Worm (Caenorhabditis elegans) whole organism, young adult: ENCODE data around the gene far-4.

ENCODE experiments used
- B0261.1 ChIP-seq: sonication (generic microtip); optimal IDR thresholded peaks from 2 replicates; lab custom pipeline; 2016; ENCODE audit warnings: mild to moderate bottlenecking, missing genetic modification characterization, moderate library complexity, missing compliant biosample characterization
- F10E7.11 ChIP-seq: sonication (generic microtip); optimal IDR thresholded peaks from 2 replicates; lab custom pipeline; 2017; ENCODE audit warnings: mild to moderate bottlenecking, missing genetic modification characterization, moderate library complexity, missing compliant biosample characterization
- F37B4.10 ChIP-seq: fragments of 200-800 bp; sonication (Bioruptor generic); IDR thresholded peaks from 2 replicates; pipeline ENCODE4 v1.3.6; 2022; ENCODE audit warnings: missing genetic modification characterization, missing compliant biosample characterization
- K12H6.12 ChIP-seq: fragments of 200-800 bp; sonication (Bioruptor generic); optimal IDR thresholded peaks from 2 replicates; lab custom pipeline; 2018; ENCODE audit warnings: mild to moderate bottlenecking, missing genetic modification characterization, missing compliant biosample characterization
- T26A5.8 ChIP-seq: sonication (generic microtip); optimal IDR thresholded peaks from 2 replicates; lab custom pipeline; 2016; ENCODE audit warnings: missing genetic modification characterization, missing compliant biosample characterization
- akir-1 ChIP-seq: fragments of 200-800 bp; sonication (Bioruptor generic); optimal IDR thresholded peaks from 2 replicates; lab custom pipeline; 2018; ENCODE audit warnings: mild to moderate bottlenecking, missing genetic modification characterization, moderate library complexity, missing compliant biosample characterization
- ama-1 ChIP-seq, 3 experiments: fragments of 150-350 bp in 1 of 3; sonication (generic microtip) in 2 of 3; optimal IDR thresholded peaks; 2 replicates each; lab custom pipeline; 2014 to 2018; ENCODE audit warnings: missing biosample characterization in 2 of 3, missing genetic modification characterization in 2 of 3, missing genetic modification reagents in 2 of 3
- aptf-3 ChIP-seq: fragments of 200-800 bp; sonication (Bioruptor generic); IDR thresholded peaks from 2 replicates; pipeline ENCODE4 v1.3.6; 2022; ENCODE audit warnings: missing genetic modification characterization, missing compliant biosample characterization
- atf-7 ChIP-seq: sonication (generic microtip); optimal IDR thresholded peaks from 2 replicates; lab custom pipeline; 2017; ENCODE audit warnings: mild to moderate bottlenecking, missing genetic modification characterization, missing compliant biosample characterization
- attf-3 ChIP-seq: fragments of 200-800 bp; sonication (Bioruptor generic); conservative IDR thresholded peaks from 2 replicates; pipeline ENCODE4 v1.3.6; 2022; ENCODE audit warnings: missing genetic modification reagents, missing genetic modification characterization, missing compliant biosample characterization
- bed-1 ChIP-seq: fragments of 200-800 bp; sonication (Bioruptor generic); IDR thresholded peaks from 2 replicates; pipeline ENCODE4 v1.3.6; 2022; ENCODE audit warnings: missing genetic modification reagents, missing genetic modification characterization, missing compliant biosample characterization
- cebp-1 ChIP-seq, 2 experiments: fragments of 200-800 bp in 1 of 2; sonication (Bioruptor generic) in 1 of 2; sonication (generic microtip) in 1 of 2; IDR thresholded peaks in 1 of 2; optimal IDR thresholded peaks in 1 of 2; 2 replicates each; pipeline versions ENCODE4 v1.3.6 to Lab custom; 2017 to 2022; ENCODE audit warnings: missing compliant biosample characterization in 2 of 2, missing genetic modification characterization in 2 of 2, mild to moderate bottlenecking in 1 of 2, missing genetic modification reagents in 1 of 2, moderate library complexity in 1 of 2
- cebp-2 ChIP-seq: fragments of 200-800 bp; sonication (Bioruptor generic); IDR thresholded peaks from 2 replicates; pipeline ENCODE4 v1.3.6; 2022; ENCODE audit warnings: missing genetic modification characterization, missing compliant biosample characterization
- ceh-40 ChIP-seq: fragments of 200-800 bp; sonication (Bioruptor generic); IDR thresholded peaks from 2 replicates; pipeline ENCODE4 v1.3.6; 2022; ENCODE audit warnings: missing genetic modification characterization, missing compliant biosample characterization
- chd-7 ChIP-seq: sonication (generic microtip); optimal IDR thresholded peaks from 2 replicates; lab custom pipeline; 2016; ENCODE audit warnings: mild to moderate bottlenecking, missing genetic modification characterization, moderate library complexity, missing compliant biosample characterization
- die-1 ChIP-seq: sonication (generic microtip); optimal IDR thresholded peaks from 2 replicates; lab custom pipeline; 2016; ENCODE audit warnings: missing genotype, mild to moderate bottlenecking, missing genetic modification characterization, missing compliant biosample characterization
- dox-1 ChIP-seq: fragments of 200-800 bp; sonication (Bioruptor generic); IDR thresholded peaks from 2 replicates; pipeline ENCODE4 v1.3.6; 2022; ENCODE audit warnings: missing genetic modification reagents, missing genetic modification characterization, missing compliant biosample characterization
- efl-1 ChIP-seq: fragments of 150-350 bp; optimal IDR thresholded peaks from 2 replicates; lab custom pipeline; 2014; ENCODE audit warnings: missing biosample characterization, missing genetic modification reagents, missing genetic modification characterization
- egl-18 ChIP-seq: fragments of 200-800 bp; sonication (Bioruptor generic); IDR thresholded peaks from 2 replicates; pipeline ENCODE4 v1.3.6; 2022; ENCODE audit warnings: missing genetic modification reagents, missing genetic modification characterization, missing compliant biosample characterization
- egl-44 ChIP-seq: fragments of 200-800 bp; sonication (Bioruptor generic); IDR thresholded peaks from 2 replicates; pipeline ENCODE4 v1.3.6; 2022; ENCODE audit warnings: missing genetic modification reagents, missing genetic modification characterization, missing compliant biosample characterization
- ekl-4 ChIP-seq: fragments of 200-800 bp; sonication (Bioruptor generic); IDR thresholded peaks from 2 replicates; pipeline ENCODE4 v1.3.6; 2022; ENCODE audit warnings: missing genetic modification reagents, missing genetic modification characterization, missing compliant biosample characterization
- ets-4 ChIP-seq: fragments of 200-800 bp; sonication (Bioruptor generic); optimal IDR thresholded peaks from 2 replicates; lab custom pipeline; 2018; ENCODE audit warnings: mild to moderate bottlenecking, missing genetic modification characterization, missing compliant biosample characterization
- fkh-3 ChIP-seq: sonication (generic microtip); optimal IDR thresholded peaks from 2 replicates; lab custom pipeline; 2016; ENCODE audit warnings: mild to moderate bottlenecking, missing genetic modification characterization, missing compliant biosample characterization
- hlh-12 ChIP-seq: sonication (generic microtip); optimal IDR thresholded peaks from 2 replicates; lab custom pipeline; 2016; ENCODE audit warnings: missing genetic modification characterization, missing compliant biosample characterization
- hmg-20 ChIP-seq: fragments of 200-800 bp; sonication (Bioruptor generic); IDR thresholded peaks from 2 replicates; pipeline ENCODE4 v1.3.6; 2022; ENCODE audit warnings: missing genetic modification reagents, missing genetic modification characterization, missing compliant biosample characterization
- lag-1 ChIP-seq: fragments of 200-800 bp; sonication (Bioruptor generic); IDR thresholded peaks from 2 replicates; pipeline ENCODE4 v1.3.6; 2022; ENCODE audit warnings: missing genetic modification reagents, missing genetic modification characterization, missing compliant biosample characterization
- lin-26 ChIP-seq: fragments of 200-800 bp; sonication (Bioruptor generic); IDR thresholded peaks from 2 replicates; pipeline ENCODE4 v1.3.6; 2022; ENCODE audit warnings: missing genetic modification reagents, missing genetic modification characterization, missing compliant biosample characterization
- lin-35 ChIP-seq, 3 experiments: fragments of 150-350 bp in 2 of 3; sonication (generic microtip) in 1 of 3; optimal IDR thresholded peaks; 2 replicates each; lab custom pipeline; 2014 to 2018; ENCODE audit warnings: missing biosample characterization in 3 of 3, missing genetic modification characterization in 3 of 3, missing genetic modification reagents in 3 of 3
- lsl-1 ChIP-seq: fragments of 200-800 bp; sonication (Bioruptor generic); optimal IDR thresholded peaks from 2 replicates; lab custom pipeline; 2018; ENCODE audit warnings: mild to moderate bottlenecking, missing genetic modification characterization, moderate library complexity, missing compliant biosample characterization
- madf-10 ChIP-seq: sonication (generic microtip); optimal IDR thresholded peaks from 2 replicates; lab custom pipeline; 2016; ENCODE audit warnings: mild to moderate bottlenecking, missing genetic modification characterization, missing compliant biosample characterization
- madf-3 ChIP-seq: fragments of 200-800 bp; sonication (Bioruptor generic); IDR thresholded peaks from 2 replicates; pipeline ENCODE4 v1.3.6; 2022; ENCODE audit warnings: missing genetic modification reagents, missing genetic modification characterization, missing compliant biosample characterization
- mes-4 ChIP-seq: sonication (generic microtip); optimal IDR thresholded peaks from 2 replicates; lab custom pipeline; 2016; ENCODE audit warnings: missing genotype, missing genetic modification characterization, missing compliant biosample characterization
- nfya-2 ChIP-seq: fragments of 200-800 bp; sonication (Bioruptor generic); IDR thresholded peaks from 2 replicates; pipeline ENCODE4 v1.3.6; 2022; ENCODE audit warnings: missing genetic modification reagents, missing genetic modification characterization, missing compliant biosample characterization
- nhr-27 ChIP-seq: fragments of 200-800 bp; sonication (Bioruptor generic); optimal IDR thresholded peaks from 2 replicates; lab custom pipeline; 2018; ENCODE audit warnings: mild to moderate bottlenecking, missing genetic modification characterization, moderate library complexity, missing compliant biosample characterization
- nhr-80 ChIP-seq: sonication (generic microtip); optimal IDR thresholded peaks from 2 replicates; lab custom pipeline; 2016; ENCODE audit warnings: missing genetic modification characterization, missing compliant biosample characterization
- pha-4 ChIP-seq: fragments of 150-350 bp; sonication (generic microtip); optimal IDR thresholded peaks from 2 replicates; lab custom pipeline; 2014; ENCODE audit warnings: missing biosample characterization, missing genetic modification reagents, missing genetic modification characterization
- sea-2 ChIP-seq: fragments of 200-800 bp; sonication (Bioruptor generic); IDR thresholded peaks from 2 replicates; pipeline ENCODE4 v1.3.6; 2022; ENCODE audit warnings: missing genetic modification characterization, missing compliant biosample characterization
- snpc-3.4 ChIP-seq: sonication (generic microtip); optimal IDR thresholded peaks from 2 replicates; lab custom pipeline; 2017; ENCODE audit warnings: missing genetic modification characterization, mild to moderate bottlenecking, missing compliant biosample characterization, antibody characterized with exemption, moderate library complexity, missing genotype, missing genetic modification reagents
- snpc-4 ChIP-seq, 5 experiments: fragments of 150-350 bp in 1 of 5; sonication (generic microtip) in 4 of 5; optimal IDR thresholded peaks; 2 replicates each; lab custom pipeline; 2014 to 2018; ENCODE audit warnings: missing genetic modification characterization in 5 of 5, missing biosample characterization in 3 of 5, antibody characterized with exemption in 2 of 5, mild to moderate bottlenecking in 2 of 5, missing compliant biosample characterization in 2 of 5, missing genotype in 2 of 5, moderate library complexity in 2 of 5, missing genetic modification reagents in 1 of 5
- unc-62 ChIP-seq: fragments of 150-350 bp; optimal IDR thresholded peaks from 2 replicates; lab custom pipeline; 2014; ENCODE audit warnings: missing biosample characterization, missing genetic modification reagents, missing genetic modification characterization
- zfh-2 ChIP-seq: fragments of 200-800 bp; sonication (Bioruptor generic); conservative IDR thresholded peaks from 2 replicates; pipeline ENCODE4 v1.3.6; 2022; ENCODE audit warnings: missing genetic modification reagents, missing genetic modification characterization, missing compliant biosample characterization
- ztf-6 ChIP-seq: fragments of 200-800 bp; sonication (Bioruptor generic); IDR thresholded peaks from 2 replicates; pipeline ENCODE4 v1.3.6; 2022; ENCODE audit warnings: missing genetic modification reagents, missing genetic modification characterization, missing compliant biosample characterization

far-4 gene

DNA sequence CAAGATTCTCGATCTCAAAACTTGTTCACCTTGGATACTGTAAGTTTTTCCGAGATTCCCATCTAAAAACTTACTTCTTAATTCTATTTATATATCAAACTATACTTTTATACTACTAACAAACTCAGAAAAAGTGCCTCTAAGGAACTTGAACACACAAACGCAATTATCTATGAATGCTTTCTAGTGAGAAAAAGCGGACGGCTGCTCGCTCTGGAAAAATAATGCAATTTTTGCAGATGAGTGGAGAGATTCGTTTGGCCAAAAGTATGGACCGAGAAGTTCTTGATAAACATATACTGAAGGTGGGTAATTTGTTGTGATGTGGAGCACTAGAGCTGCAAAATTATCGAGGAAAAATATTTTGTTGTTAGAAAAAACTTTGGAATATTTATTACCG, 20.6 kb upstream of the far-4 start:
- no peak for TF ChIP-seq snpc-4 (GFP tag; optimal IDR thresholded peaks at IDR 0.05; lab: Kevin White, UChicago)
- no peak for TF ChIP-seq snpc-4 (tag; optimal IDR thresholded peaks at IDR 0.05; lab: Kevin White, UChicago)
- TF ChIP-seq egl-44 (GFP tag; lab: Robert Waterston, UW), result no peak
- TF ChIP-seq F37B4.10 (GFP tag; lab: Robert Waterston, UW), result no peak
- TF ChIP-seq, all 124 proteins: peak for 0

DNA sequence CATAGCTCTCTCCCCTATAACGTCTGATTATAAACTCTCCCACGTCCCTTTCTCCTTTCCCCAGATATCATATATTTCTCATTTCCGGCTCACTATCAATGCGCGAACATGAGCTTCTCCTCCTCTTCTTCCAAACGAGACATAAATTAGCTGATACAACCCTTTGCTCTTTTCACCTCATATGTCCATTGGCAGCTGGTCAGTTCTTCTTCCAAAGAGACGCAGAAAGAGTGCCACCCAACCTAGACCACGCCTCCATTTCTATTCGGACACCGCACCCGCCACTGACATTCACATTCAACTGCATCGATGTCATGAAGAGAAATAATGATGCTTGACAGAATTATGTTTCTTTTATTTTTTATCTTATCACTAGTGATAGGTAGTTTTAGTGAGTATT, 19.3 kb upstream of the far-4 start, which contains the start of gene fmi-1:
fmi-1 (plus strand) TSS at position 301 of the 400 bp plus-strand sequence.
- TF ChIP-seq mes-4 (tag; lab: Kevin White, UChicago) (no peak), lsl-1 (GFP tag; lab: Kevin White, UChicago) (no peak), ama-1 (optimal IDR thresholded peaks at IDR 0.05; lab: Kevin White, UChicago) (no peak), ama-1 (GFP tag; optimal IDR thresholded peaks at IDR 0.05; lab: Kevin White, UChicago) (no peak), atf-7 (tag; lab: Kevin White, UChicago) (no peak), ceh-40 (no peak), ztf-6 (GFP tag; lab: Robert Waterston, UW) (no peak), nhr-27 (tag; lab: Kevin White, UChicago) (no peak), hmg-20 (GFP tag; lab: Robert Waterston, UW) (no peak), snpc-3.4 (tag; lab: Kevin White, UChicago) (no peak)

DNA sequence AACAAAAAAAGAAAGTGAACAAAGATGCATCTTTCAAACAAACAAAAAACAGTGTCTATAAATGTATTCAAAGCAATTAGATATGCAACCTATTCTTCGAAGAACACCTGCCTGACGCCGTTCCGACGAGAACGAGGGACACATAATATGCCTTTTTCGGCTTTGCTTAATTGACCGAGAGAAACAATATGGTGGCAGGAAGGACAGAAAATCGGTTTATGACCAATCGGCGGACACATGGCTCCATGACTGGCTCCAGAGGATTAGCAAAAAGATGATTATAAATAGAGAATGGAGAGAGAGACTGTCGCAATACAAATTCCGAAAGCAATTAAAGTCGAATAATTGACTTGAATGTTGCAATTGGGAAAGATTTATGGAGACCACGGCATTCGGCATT, 18.8 kb upstream of the far-4 start:
- no peak for TF ChIP-seq dox-1 (GFP tag; lab: Robert Waterston, UW)
- TF ChIP-seq ekl-4 (GFP tag; lab: Robert Waterston, UW), result no peak
- TF ChIP-seq mes-4 (tag; lab: Kevin White, UChicago), result no peak
- TF ChIP-seq lin-26 (GFP tag; lab: Robert Waterston, UW), result no peak
- TF ChIP-seq cebp-2 (GFP tag; lab: Robert Waterston, UW), result no peak
- no peak for TF ChIP-seq nfya-2 (GFP tag; lab: Robert Waterston, UW)
- no peak for TF ChIP-seq fkh-3 (tag; lab: Kevin White, UChicago)
- TF ChIP-seq chd-7 (tag; lab: Kevin White, UChicago), result no peak
- no peak for TF ChIP-seq akir-1 (GFP tag; lab: Kevin White, UChicago)
- TF ChIP-seq lsl-1 (GFP tag; lab: Kevin White, UChicago), result no peak
- no peak for TF ChIP-seq aptf-3 (GFP tag; lab: Robert Waterston, UW)
- TF ChIP-seq nhr-80, result no peak
- no peak for TF ChIP-seq sea-2 (GFP tag; lab: Robert Waterston, UW)

DNA sequence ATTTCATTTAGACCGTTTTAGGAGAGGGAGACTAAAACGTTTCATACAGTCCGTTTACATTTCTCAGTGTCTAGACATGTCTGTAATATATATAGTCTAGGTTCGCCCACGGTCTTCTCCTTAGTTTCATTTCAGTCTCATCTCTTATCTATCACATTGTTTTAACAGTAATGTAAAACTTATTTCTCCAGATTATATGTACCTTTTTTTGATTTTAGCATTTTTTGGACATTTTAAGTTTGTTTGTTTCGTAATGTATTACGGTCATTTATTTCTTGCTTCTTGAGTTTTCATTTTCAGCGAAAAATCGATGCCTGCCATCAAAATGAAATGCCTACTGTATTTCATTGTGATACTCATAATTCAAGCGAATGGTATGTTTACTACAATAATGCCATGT, 14.4 kb upstream of the far-4 start, which contains the start of gene F15B9.6:
F15B9.6 (plus strand) TSS at position 301 of the 400 bp plus-strand sequence.
- TF ChIP-seq lag-1 (GFP tag; lab: Robert Waterston, UW) (no peak), cebp-1 (GFP tag; IDR thresholded peaks at IDR 0.05; lab: Robert Waterston, UW) (no peak), cebp-1 (tag; optimal IDR thresholded peaks at IDR 0.05; lab: Kevin White, UChicago) (no peak), egl-18 (no peak), F10E7.11 (tag; lab: Kevin White, UChicago) (no peak), ceh-40 (no peak), unc-62 (GFP tag; lab: Kevin White, UChicago) (no peak), attf-3 (no peak), bed-1 (GFP tag; lab: Robert Waterston, UW) (no peak), madf-10 (tag; lab: Kevin White, UChicago) (no peak), B0261.1 (tag; lab: Kevin White, UChicago) (no peak), pha-4 (no peak), ets-4 (GFP tag; lab: Kevin White, UChicago) (no peak), die-1 (tag; lab: Kevin White, UChicago) (no peak), efl-1 (GFP tag; lab: Kevin White, UChicago) (no peak), lin-35 (GFP tag; optimal IDR thresholded peaks at IDR 0.05; lab: Kevin White, UChicago) (no peak), madf-3 (GFP tag; lab: Robert Waterston, UW) (no peak), T26A5.8 (tag; lab: Kevin White, UChicago) (no peak), K12H6.12 (tag; lab: Kevin White, UChicago) (no peak), zfh-2 (GFP tag; lab: Robert Waterston, UW) (no peak), hlh-12 (tag; lab: Kevin White, UChicago) (no peak)
